Worm (Caenorhabditis elegans) whole organism, L4 larva: Measurements from ENCODE around the gene EEED8.13.
A peak's percentile ranks its signal among the peaks of the same experiment; 100 is the strongest.

Experiments
- F44E2.7 ChIP-seq: fragments of 200-800 bp; sonication (Bioruptor generic); IDR thresholded peaks from 2 replicates; pipeline ENCODE4 v2.1.2; 2022; ENCODE audit warnings: missing genetic modification characterization, missing compliant biosample characterization
- ZK337.2 ChIP-seq: fragments of 200-800 bp; sonication (Bioruptor generic); IDR thresholded peaks from 2 replicates; pipeline ENCODE4 v1.3.6; 2022; ENCODE audit warnings: missing genetic modification reagents, missing genetic modification characterization, missing compliant biosample characterization
- aha-1 ChIP-seq: fragments of 150-350 bp; peaks from one replicate; lab custom pipeline; 2014; ENCODE audit warnings: missing biosample characterization, missing genetic modification characterization
- ceh-20 ChIP-seq: fragments of 200-800 bp; sonication (Bioruptor generic); IDR thresholded peaks from 2 replicates; pipeline ENCODE4 v1.3.6; 2022; ENCODE audit warnings: missing genetic modification reagents, missing genetic modification characterization, missing compliant biosample characterization
- ceh-44 ChIP-seq: fragments of 200-800 bp; sonication (Bioruptor generic); IDR thresholded peaks from 2 replicates; pipeline ENCODE4 v1.3.6; 2022; ENCODE audit warnings: missing genetic modification reagents, missing genetic modification characterization, missing compliant biosample characterization
- ctbp-1 ChIP-seq: fragments of 200-800 bp; sonication (Bioruptor generic); IDR thresholded peaks from 2 replicates; pipeline ENCODE4 v1.3.6; 2022; ENCODE audit warnings: missing genetic modification reagents, missing genetic modification characterization, missing compliant biosample characterization
- daf-16 ChIP-seq, 3 experiments: sonication (generic microtip); optimal IDR thresholded peaks; 2 replicates each; lab custom pipeline; 2016 to 2017; ENCODE audit warnings: missing genetic modification characterization in 3 of 3, missing genetic modification reagents in 3 of 3, mild to moderate bottlenecking in 2 of 3, missing compliant biosample characterization in 2 of 3, missing biosample characterization in 1 of 3, moderate library complexity in 1 of 3
- daf-8 ChIP-seq: fragments of 200-800 bp; sonication (Bioruptor generic); IDR thresholded peaks from 2 replicates; pipeline ENCODE4 v1.3.6; 2022; ENCODE audit warnings: missing genetic modification characterization, missing compliant biosample characterization
- dpl-1 ChIP-seq: fragments of 150-350 bp; optimal IDR thresholded peaks from 2 replicates; lab custom pipeline; 2014; ENCODE audit warnings: missing biosample characterization, missing genetic modification reagents, missing genetic modification characterization
- fkh-10 ChIP-seq: fragments of 150-350 bp; optimal IDR thresholded peaks from 2 replicates; lab custom pipeline; 2014; ENCODE audit warnings: missing biosample characterization, missing genetic modification reagents, missing genetic modification characterization
- hlh-11 ChIP-seq: fragments of 200-800 bp; sonication (Bioruptor generic); optimal IDR thresholded peaks from 2 replicates; lab custom pipeline; 2018; ENCODE audit warnings: mild to moderate bottlenecking, missing genetic modification characterization, missing compliant biosample characterization
- hlh-30 ChIP-seq: sonication (generic microtip); optimal IDR thresholded peaks from 2 replicates; lab custom pipeline; 2017; ENCODE audit warnings: antibody characterized with exemption, mild to moderate bottlenecking, missing genetic modification characterization, missing compliant biosample characterization; ENCODE audit not compliant: insufficient read depth
- hmg-1.1 ChIP-seq: fragments of 200-800 bp; sonication (Bioruptor generic); IDR thresholded peaks from 2 replicates; pipeline ENCODE4 v1.3.6; 2022; ENCODE audit warnings: missing genetic modification reagents, missing genetic modification characterization, missing compliant biosample characterization
- jun-1 ChIP-seq: fragments of 150-350 bp; optimal IDR thresholded peaks from 2 replicates; lab custom pipeline; 2014; ENCODE audit warnings: missing biosample characterization, missing genetic modification reagents, missing genetic modification characterization
- lim-7 ChIP-seq: fragments of 200-800 bp; sonication (Bioruptor generic); IDR thresholded peaks from 2 replicates; pipeline ENCODE4 v1.3.6; 2022; ENCODE audit warnings: missing genetic modification characterization, missing compliant biosample characterization
- lin-38 ChIP-seq: fragments of 200-800 bp; sonication (Bioruptor generic); IDR thresholded peaks from 2 replicates; pipeline ENCODE4 v1.3.6; 2022; ENCODE audit warnings: missing genetic modification reagents, missing genetic modification characterization, missing compliant biosample characterization
- mes-2 ChIP-seq: sonication (generic microtip); optimal IDR thresholded peaks from 2 replicates; lab custom pipeline; 2016; ENCODE audit warnings: missing genotype, mild to moderate bottlenecking, missing genetic modification characterization, missing compliant biosample characterization; ENCODE audit not compliant: poor library complexity, severe bottlenecking
- nhr-10 ChIP-seq: fragments of 150-350 bp; optimal IDR thresholded peaks from 2 replicates; lab custom pipeline; 2014; ENCODE audit warnings: missing biosample characterization, missing genetic modification characterization
- nhr-25 ChIP-seq: sonication (generic microtip); optimal IDR thresholded peaks from 2 replicates; lab custom pipeline; 2017; ENCODE audit warnings: missing genetic modification characterization, mild to moderate bottlenecking, missing compliant biosample characterization, antibody characterized with exemption, moderate library complexity, borderline replicate concordance; ENCODE audit not compliant: insufficient read depth
- nhr-28 ChIP-seq: fragments of 150-350 bp; optimal IDR thresholded peaks from 2 replicates; lab custom pipeline; 2014; ENCODE audit warnings: missing biosample characterization, missing genetic modification characterization
- nhr-41 ChIP-seq: fragments of 200-800 bp; sonication (Bioruptor generic); IDR thresholded peaks from 2 replicates; pipeline ENCODE4 v1.3.6; 2022; ENCODE audit warnings: missing genetic modification reagents, missing genetic modification characterization, missing compliant biosample characterization
- nhr-42 ChIP-seq: fragments of 200-800 bp; sonication (Bioruptor generic); IDR thresholded peaks from 2 replicates; pipeline ENCODE4 v1.3.6; 2022; ENCODE audit warnings: missing genetic modification characterization, missing compliant biosample characterization
- pha-4 ChIP-seq, 2 experiments: fragments of 150-350 bp in 1 of 2; fragments of 200-800 bp in 1 of 2; sonication (Bioruptor generic) in 1 of 2; IDR thresholded peaks in 1 of 2; optimal IDR thresholded peaks in 1 of 2; 2 replicates each; pipeline versions ENCODE4 v1.3.6 to Lab custom; 2014 to 2022; ENCODE audit warnings: missing genetic modification characterization in 2 of 2, missing genetic modification reagents in 2 of 2, missing biosample characterization in 1 of 2, missing compliant biosample characterization in 1 of 2
- pqm-1 ChIP-seq: sonication (generic microtip); optimal IDR thresholded peaks from 2 replicates; lab custom pipeline; 2017; ENCODE audit warnings: missing biosample characterization, missing genetic modification characterization
- skn-1 ChIP-seq: fragments of 150-350 bp; optimal IDR thresholded peaks from 2 replicates; lab custom pipeline; 2014; ENCODE audit warnings: missing biosample characterization, missing genetic modification characterization
- unc-130 ChIP-seq: sonication (generic microtip); optimal IDR thresholded peaks from 2 replicates; lab custom pipeline; 2016; ENCODE audit warnings: missing genetic modification reagents, missing genetic modification characterization, missing compliant biosample characterization
- unc-62 ChIP-seq, 3 experiments: fragments of 150-350 bp in 1 of 3; sonication (generic microtip); optimal IDR thresholded peaks in 2 of 3; peaks in 1 of 3; 1 replicate in 1 of 3; 2 replicates in 2 of 3; lab custom pipeline; 2014 to 2017; ENCODE audit warnings: missing biosample characterization in 3 of 3, missing genetic modification characterization in 3 of 3, missing genetic modification reagents in 3 of 3, missing genotype in 1 of 3
- zfp-2 ChIP-seq: sonication (generic microtip); optimal IDR thresholded peaks from 2 replicates; lab custom pipeline; 2016; ENCODE audit warnings: mild to moderate bottlenecking, missing genetic modification characterization, missing compliant biosample characterization
- zfp-3 ChIP-seq: fragments of 200-800 bp; sonication (Bioruptor generic); conservative IDR thresholded peaks from 2 replicates; pipeline ENCODE4 v1.3.6; 2022; ENCODE audit warnings: missing genetic modification reagents, missing genetic modification characterization, missing compliant biosample characterization
- ztf-7 ChIP-seq: fragments of 150-350 bp; optimal IDR thresholded peaks from 2 replicates; lab custom pipeline; 2014; ENCODE audit warnings: missing biosample characterization, missing genetic modification characterization

Gene EEED8.13

DNA sequence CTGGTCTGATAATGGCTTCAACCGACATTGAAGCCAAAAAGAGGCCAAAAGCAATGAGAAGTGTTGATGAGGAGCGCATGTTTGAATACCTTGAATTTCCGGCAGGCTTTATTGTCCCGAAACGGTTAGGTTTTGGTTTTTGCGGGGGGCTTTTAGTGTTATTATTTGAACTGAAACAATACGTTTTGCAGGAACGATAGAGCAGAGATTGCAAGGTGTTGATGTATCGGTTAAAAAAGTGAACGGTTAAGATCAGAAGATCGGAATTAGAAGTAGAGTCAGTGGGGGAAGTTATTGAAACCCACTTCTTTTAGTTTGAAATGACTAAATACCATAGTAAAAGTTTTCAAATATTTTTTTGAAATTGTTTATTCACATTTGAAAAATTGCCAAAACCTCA is 4.8 kb downstream of the EEED8.13 start, which contains the start of gene clec-141:
Gene clec-141, minus strand, starts transcription at position 101 of the 400 bp plus-strand sequence.
- TF ChIP-seq nhr-10 (tag; lab: Kevin White, UChicago) (no peak), unc-130 (GFP tag; lab: Kevin White, UChicago) (no peak), nhr-41 (GFP tag; lab: Robert Waterston, UW) (no peak), ztf-7 (tag; lab: Kevin White, UChicago) (no peak), ZK337.2 (no peak), unc-62 (GFP tag; optimal IDR thresholded peaks at IDR 0.05 in 1 of 2; lab: Kevin White, UChicago) (no peak), unc-62 (tag; optimal IDR thresholded peaks at IDR 0.05; lab: Kevin White, UChicago) (no peak), pqm-1 (no peak), hmg-1.1 (GFP tag; lab: Robert Waterston, UW) (no peak), nhr-28 (tag; lab: Kevin White, UChicago) (no peak), F44E2.7 (GFP tag; lab: Robert Waterston, UW) (no peak), zfp-3 (GFP tag; lab: Robert Waterston, UW) (no peak), ctbp-1 (GFP tag; lab: Robert Waterston, UW) (no peak), daf-8 (GFP tag; lab: Robert Waterston, UW) (no peak), zfp-2 (no peak), nhr-25 (tag; lab: Kevin White, UChicago) (no peak)

- peak; percentile 77 for TF ChIP-seq mes-2 (tag; lab: Kevin White, UChicago)
- no peak for TF ChIP-seq ceh-20
- TF ChIP-seq daf-16 (GFP tag; optimal IDR thresholded peaks at IDR 0.05; lab: Kevin White, UChicago) = no peak
- no peak for TF ChIP-seq daf-16 (tag; optimal IDR thresholded peaks at IDR 0.05; lab: Kevin White, UChicago)
- TF ChIP-seq ZK337.2 = no peak
- TF ChIP-seq jun-1 (tag; lab: Kevin White, UChicago) = no peak
- peak; percentile 40; the same call in 1 of the 2 replicates for TF ChIP-seq lin-38 (GFP tag; lab: Robert Waterston, UW)
- TF ChIP-seq dpl-1 = peak; percentile 26
- TF ChIP-seq pha-4 (GFP tag; IDR thresholded peaks at IDR 0.05; lab: Robert Waterston, UW) = no peak
- peak; percentile 25 for TF ChIP-seq pha-4 (tag; optimal IDR thresholded peaks at IDR 0.05; lab: Kevin White, UChicago)
- no peak for TF ChIP-seq unc-62 (GFP tag; optimal IDR thresholded peaks at IDR 0.05 in 1 of 2; lab: Kevin White, UChicago)
- no peak for TF ChIP-seq unc-62 (tag; optimal IDR thresholded peaks at IDR 0.05; lab: Kevin White, UChicago)
- no peak for TF ChIP-seq skn-1 (tag; lab: Kevin White, UChicago)
- TF ChIP-seq hlh-30 (tag; lab: Kevin White, UChicago) = peak; percentile 23
- TF ChIP-seq nhr-42 (GFP tag; lab: Robert Waterston, UW) = no peak
Measured at ce11 chrII:5399201-5399600, 13.2 kb downstream of the EEED8.13 start, which contains the start of gene mog-5. TSS of gene mog-5 (plus strand) at chrII:5399538.

ce11 chrII:5398779-5399178 is 13.6 kb downstream of the EEED8.13 start, which contains the start of gene fbxl-3:
TSS of gene fbxl-3 (minus strand) at chrII:5398902.
- TF ChIP-seq hlh-11 (peak; percentile 11), aha-1 (no peak), daf-16 (GFP tag; optimal IDR thresholded peaks at IDR 0.05; lab: Kevin White, UChicago) (no peak), daf-16 (tag; optimal IDR thresholded peaks at IDR 0.05; lab: Kevin White, UChicago) (peak; percentile 61), ceh-44 (no peak), nhr-28 (tag; lab: Kevin White, UChicago) (peak; percentile 2)

ce11 chrII:5395594-5395993 is 16.8 kb downstream of the EEED8.13 start, which contains the start of gene pink-1:
TSS of gene pink-1 (minus strand) at chrII:5395694.
- TF ChIP-seq fkh-10 (GFP tag; lab: Kevin White, UChicago) (no peak), lin-38 (GFP tag; lab: Robert Waterston, UW) (0 out of 2 replicates have a peak, but pooled peaks have one; percentile 17)

DNA sequence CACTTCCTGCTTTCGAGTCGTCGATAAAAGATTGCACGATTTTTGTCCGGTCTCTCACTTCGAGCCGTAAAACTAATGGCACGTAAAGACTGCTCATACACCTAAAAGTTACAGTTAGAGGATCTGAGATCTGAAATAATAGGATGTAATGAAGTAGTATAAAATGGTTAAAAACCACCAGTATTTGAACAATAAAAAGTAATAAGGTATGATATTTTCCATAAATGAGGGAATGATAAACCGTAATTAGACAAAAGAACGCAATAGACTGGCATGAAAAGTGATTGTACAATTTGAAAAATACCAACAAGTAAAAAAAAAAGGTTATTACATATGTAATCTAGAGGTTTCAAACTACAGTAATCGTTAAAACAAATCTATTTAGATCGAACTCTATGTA is 19.3 kb downstream of the EEED8.13 start, which contains the start of gene brap-2:
Gene brap-2, minus strand, starts transcription at position 101 of the 400 bp plus-strand sequence.
- TF ChIP-seq aha-1 = peak; percentile 11
- TF ChIP-seq zfp-3 (GFP tag; lab: Robert Waterston, UW) = no peak
- TF ChIP-seq daf-8 (GFP tag; lab: Robert Waterston, UW) = no peak
- no peak for TF ChIP-seq lim-7 (GFP tag; lab: Robert Waterston, UW)
